Fruit fly (Drosophila melanogaster): ENCODE measurements around the gene CG33159.
A peak's percentile ranks its signal among the peaks of the same experiment; 100 is the strongest.

The CG33159 gene

DNA sequence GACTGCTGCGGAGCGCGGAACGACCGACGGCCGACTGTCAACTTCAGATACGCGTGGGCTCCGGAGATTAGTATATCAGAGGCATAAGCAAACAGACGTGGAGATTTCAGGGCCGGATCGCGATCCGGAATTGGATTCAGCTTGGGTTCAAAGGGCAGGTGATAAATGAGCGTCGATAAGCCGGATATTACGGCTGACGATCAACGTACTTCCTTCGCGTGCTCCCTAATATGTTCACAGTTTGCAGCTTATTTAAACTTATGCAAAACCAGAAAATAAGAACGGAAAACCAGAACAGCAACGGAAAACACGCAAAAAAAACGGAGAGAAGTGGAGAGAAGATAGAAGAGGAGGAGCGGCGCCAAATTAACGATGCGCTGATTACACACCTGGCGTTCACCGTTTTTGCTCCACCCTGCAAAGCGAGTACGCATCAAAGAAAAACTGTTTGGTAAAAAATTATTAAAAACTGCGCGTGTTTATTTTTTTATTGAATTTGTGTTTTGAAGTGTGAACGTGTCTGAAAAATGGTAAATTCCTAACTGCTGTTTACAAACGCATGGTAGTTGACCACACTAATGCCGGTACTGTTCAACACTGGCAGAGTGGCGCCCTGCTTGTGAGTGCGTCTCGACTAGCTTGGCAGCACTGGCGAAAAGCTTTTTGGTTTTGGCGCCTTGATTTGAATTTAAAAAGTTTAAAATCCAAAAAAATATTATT lies 34.9 kb upstream of the CG33159 start, which contains the start of gene CG17746 (continued):
- TF ChIP-seq Hr78 (GFP tag; optimal IDR thresholded peaks at IDR 0.05) (peak in 1 of 2 experiments; percentile 66), CG32772 (GFP tag; IDR thresholded peaks at IDR 0.05) (peak; percentile 49; the same call in 1 of the 2 replicates), cas (GFP tag; IDR thresholded peaks at IDR 0.05) (peak; percentile 33; the same call in 1 of the 2 replicates), da (GFP tag; optimal IDR thresholded peaks at IDR 0.05) (peak; percentile 25), Dip3 (GFP tag; optimal IDR thresholded peaks at IDR 0.05) (peak; percentile 50), nmo (GFP tag; optimal IDR thresholded peaks at IDR 0.05) (peak; percentile 43), CG8924 (tag; optimal IDR thresholded peaks at IDR 0.05) (peak; percentile 10), Atf6 (GFP tag; IDR thresholded peaks at IDR 0.05) (no peak), CG6272 (GFP tag; IDR thresholded peaks at IDR 0.05) (no peak), CG3995 (GFP tag; optimal IDR thresholded peaks at IDR 0.05) (peak; percentile 1), Fer1 (GFP tag; optimal IDR thresholded peaks at IDR 0.05) (peak; percentile 46), H2.0 (GFP tag; IDR thresholded peaks at IDR 0.05) (0 out of 2 replicates have a peak, but pooled peaks have one; percentile 9), CG34376 (GFP tag; optimal IDR thresholded peaks at IDR 0.05) (peak; percentile 53), repo (GFP tag; optimal IDR thresholded peaks at IDR 0.05) (peak; percentile 32), amos (GFP tag; IDR thresholded peaks at IDR 0.05; ENCODE audit: partially characterized antibody) (peak; percentile 64; the same call in 1 of the 2 replicates), BtbVII (GFP tag; optimal IDR thresholded peaks at IDR 0.05) (peak; percentile 0), CG16779 (GFP tag; IDR thresholded peaks at IDR 0.05) (no peak), Camta (GFP tag; optimal IDR thresholded peaks at IDR 0.05) (peak; percentile 48), CTCF (GFP tag; optimal IDR thresholded peaks at IDR 0.05) (peak; percentile 83), CG2116 (GFP tag; optimal IDR thresholded peaks at IDR 0.05) (peak; percentile 39), CG12659 (GFP tag; optimal IDR thresholded peaks at IDR 0.05) (peak; percentile 75), ranshi (GFP tag; IDR thresholded peaks at IDR 0.05) (no peak), D19A (tag; optimal IDR thresholded peaks at IDR 0.05) (no peak), CG12744 (GFP tag; optimal IDR thresholded peaks at IDR 0.05) (peak; percentile 50), CG10366 (GFP tag; IDR thresholded peaks at IDR 0.05) (no peak), Poxn (GFP tag; IDR thresholded peaks at IDR 0.05) (no peak), pita (GFP tag; optimal IDR thresholded peaks at IDR 0.05) (peak; percentile 66), hb (GFP tag; IDR thresholded peaks at IDR 0.05; ENCODE audit: partially characterized antibody) (peak; percentile 22; the same call in 1 of the 3 replicates), ind (GFP tag; optimal IDR thresholded peaks at IDR 0.05) (peak; percentile 0), CG13775 (GFP tag; optimal IDR thresholded peaks at IDR 0.05) (peak; percentile 6), Dll (GFP tag; IDR thresholded peaks at IDR 0.05; ENCODE audit: partially characterized antibody) (peak; percentile 57; the same call in 3 of the 4 replicates), eyg (GFP tag; optimal IDR thresholded peaks at IDR 0.05) (no peak), Lhr (GFP tag; optimal IDR thresholded peaks at IDR 0.05) (peak; percentile 92), CG32532 (GFP tag; IDR thresholded peaks at IDR 0.05) (no peak), CG6813 (GFP tag; optimal IDR thresholded peaks at IDR 0.05) (no peak), ERR (GFP tag; optimal IDR thresholded peaks at IDR 0.05) (peak; percentile 50), p53 (GFP tag; optimal IDR thresholded peaks at IDR 0.05) (peak; percentile 59), az2 (GFP tag; optimal IDR thresholded peaks at IDR 0.05) (no peak), ato (GFP tag; IDR thresholded peaks at IDR 0.05; ENCODE audit: partially characterized antibody) (peak; percentile 50; the same call in 1 of the 2 replicates), Sry-δ (GFP tag; optimal IDR thresholded peaks at IDR 0.05) (peak; percentile 60), CG2712 (tag; optimal IDR thresholded peaks at IDR 0.05) (peak; percentile 56), Usf (GFP tag; optimal IDR thresholded peaks at IDR 0.05) (no peak), CG13424 (tag; optimal IDR thresholded peaks at IDR 0.05) (no peak), Hey (tag; optimal IDR thresholded peaks at IDR 0.05) (no peak), lilli (GFP tag; optimal IDR thresholded peaks at IDR 0.05) (peak; percentile 62), CG17802 (tag; optimal IDR thresholded peaks at IDR 0.05) (peak; percentile 50), zfh2 (GFP tag; optimal IDR thresholded peaks at IDR 0.05) (peak; percentile 54), CG7987 (GFP tag; optimal IDR thresholded peaks at IDR 0.05) (peak; percentile 58), HLHmδ (GFP tag; optimal IDR thresholded peaks at IDR 0.05) (peak; percentile 36)
